Worm (Caenorhabditis elegans) whole organism, L3 larva: ENCODE measurements around the gene abts-4.

ENCODE experiments used
- R02D3.7 ChIP-seq: fragments of 150-350 bp; optimal IDR thresholded peaks from 2 replicates; lab custom pipeline; 2014; ENCODE audit warnings: missing biosample characterization, missing genetic modification characterization
- ZK546.5 ChIP-seq: sonication (generic microtip); optimal IDR thresholded peaks from 2 replicates; lab custom pipeline; 2017; ENCODE audit warnings: missing biosample characterization, missing genetic modification characterization
- aly-2 ChIP-seq: fragments of 150-350 bp; optimal IDR thresholded peaks from 2 replicates; lab custom pipeline; 2014; ENCODE audit warnings: missing biosample characterization, missing genetic modification characterization
- ama-1 ChIP-seq: fragments of 150-350 bp; optimal IDR thresholded peaks from 2 replicates; lab custom pipeline; 2018
- ceh-16 ChIP-seq: sonication (generic microtip); optimal IDR thresholded peaks from 2 replicates; lab custom pipeline; 2017; ENCODE audit warnings: missing biosample characterization, missing genetic modification characterization
- ceh-28 ChIP-seq: fragments of 150-350 bp; optimal IDR thresholded peaks from 2 replicates; lab custom pipeline; 2014; ENCODE audit warnings: missing biosample characterization, missing genetic modification reagents, missing genetic modification characterization
- ceh-82 ChIP-seq: fragments of 150-350 bp; optimal IDR thresholded peaks from 2 replicates; lab custom pipeline; 2014; ENCODE audit warnings: missing biosample characterization, missing genetic modification characterization
- ceh-9 ChIP-seq: sonication (generic microtip); optimal IDR thresholded peaks from 2 replicates; lab custom pipeline; 2018; ENCODE audit warnings: missing biosample characterization, missing genetic modification characterization
- daf-12 ChIP-seq: fragments of 150-350 bp; optimal IDR thresholded peaks from 2 replicates; lab custom pipeline; 2014; ENCODE audit warnings: missing biosample characterization, missing genetic modification reagents, missing genetic modification characterization
- egl-27 ChIP-seq: sonication (generic microtip); optimal IDR thresholded peaks from 4 replicates; lab custom pipeline; 2017; ENCODE audit warnings: missing biosample characterization, missing genetic modification reagents, missing genetic modification characterization
- egl-5 ChIP-seq: fragments of 150-350 bp; optimal IDR thresholded peaks from 2 replicates; lab custom pipeline; 2017; ENCODE audit warnings: missing biosample characterization, missing genetic modification reagents, missing genetic modification characterization, inconsistent platforms
- elt-1 ChIP-seq: fragments of 150-350 bp; optimal IDR thresholded peaks from 2 replicates; lab custom pipeline; 2014; ENCODE audit warnings: missing biosample characterization, missing genetic modification characterization
- elt-2 ChIP-seq: sonication (generic microtip); optimal IDR thresholded peaks from 2 replicates; lab custom pipeline; 2016; ENCODE audit warnings: missing genetic modification reagents, mild to moderate bottlenecking, missing genetic modification characterization, missing compliant biosample characterization
- elt-3 ChIP-seq, 3 experiments: fragments of 150-350 bp in 1 of 3; sonication (generic microtip) in 2 of 3; optimal IDR thresholded peaks; 2 replicates in 2 of 3; 4 replicates in 1 of 3; lab custom pipeline; 2014 to 2017; ENCODE audit warnings: missing biosample characterization in 3 of 3, missing genetic modification characterization in 3 of 3
- eor-1 ChIP-seq, 2 experiments: fragments of 150-350 bp; optimal IDR thresholded peaks; 2 replicates each; lab custom pipeline; 2014 to 2018; ENCODE audit warnings: missing biosample characterization in 2 of 2, missing genetic modification characterization in 2 of 2
- fkh-10 ChIP-seq: sonication (generic microtip); optimal IDR thresholded peaks from 2 replicates; lab custom pipeline; 2017; ENCODE audit warnings: missing biosample characterization, missing genetic modification reagents, missing genetic modification characterization
- fkh-2 ChIP-seq: fragments of 150-350 bp; optimal IDR thresholded peaks from 2 replicates; lab custom pipeline; 2014; ENCODE audit warnings: missing biosample characterization, missing genetic modification reagents, missing genetic modification characterization
- fos-1 ChIP-seq: fragments of 150-350 bp; optimal IDR thresholded peaks from 2 replicates; lab custom pipeline; 2014; ENCODE audit warnings: missing biosample characterization, missing genetic modification characterization
- hmg-11 ChIP-seq: sonication (generic microtip); optimal IDR thresholded peaks from 2 replicates; lab custom pipeline; 2016; ENCODE audit warnings: missing genetic modification characterization, missing compliant biosample characterization
- jun-1 ChIP-seq: fragments of 150-350 bp; optimal IDR thresholded peaks from 2 replicates; lab custom pipeline; 2014; ENCODE audit warnings: missing biosample characterization, missing genetic modification reagents, missing genetic modification characterization
- lin-15B ChIP-seq: fragments of 150-350 bp; optimal IDR thresholded peaks from 2 replicates; lab custom pipeline; 2014; ENCODE audit warnings: missing biosample characterization, missing genetic modification characterization
- lin-39 ChIP-seq: fragments of 150-350 bp; optimal IDR thresholded peaks from 2 replicates; lab custom pipeline; 2018; ENCODE audit warnings: missing biosample characterization, missing genetic modification reagents, missing genetic modification characterization
- lsy-12 ChIP-seq: sonication (generic microtip); optimal IDR thresholded peaks from 2 replicates; lab custom pipeline; 2016; ENCODE audit warnings: mild to moderate bottlenecking, missing genetic modification characterization, missing compliant biosample characterization
- mdl-1 ChIP-seq: fragments of 150-350 bp; optimal IDR thresholded peaks from 2 replicates; lab custom pipeline; 2014; ENCODE audit warnings: missing biosample characterization, missing genetic modification characterization
- mml-1 ChIP-seq: fragments of 150-350 bp; sonication (generic microtip); optimal IDR thresholded peaks from 3 replicates; lab custom pipeline; 2014; ENCODE audit warnings: missing biosample characterization, missing genetic modification characterization
- nfya-1 ChIP-seq: sonication (generic microtip); optimal IDR thresholded peaks from 2 replicates; lab custom pipeline; 2017; ENCODE audit warnings: missing genetic modification characterization, mild to moderate bottlenecking, missing compliant biosample characterization, antibody characterized with exemption, moderate library complexity; ENCODE audit not compliant: insufficient read depth
- nhr-11 ChIP-seq: fragments of 150-350 bp; optimal IDR thresholded peaks from 2 replicates; lab custom pipeline; 2014; ENCODE audit warnings: missing biosample characterization, missing genetic modification characterization
- nhr-12 ChIP-seq: fragments of 150-350 bp; optimal IDR thresholded peaks from 2 replicates; lab custom pipeline; 2014; ENCODE audit warnings: missing biosample characterization, missing genetic modification characterization
- nhr-23 ChIP-seq: fragments of 150-350 bp; optimal IDR thresholded peaks from 2 replicates; lab custom pipeline; 2014; ENCODE audit warnings: missing biosample characterization, missing genetic modification reagents, missing genetic modification characterization
- nhr-237 ChIP-seq: fragments of 150-350 bp; optimal IDR thresholded peaks from 2 replicates; lab custom pipeline; 2014; ENCODE audit warnings: missing biosample characterization, missing genetic modification characterization
- nhr-25 ChIP-seq: sonication (generic microtip); optimal IDR thresholded peaks from 2 replicates; lab custom pipeline; 2017; ENCODE audit warnings: missing biosample characterization, missing genetic modification characterization
- nhr-28 ChIP-seq: fragments of 150-350 bp; optimal IDR thresholded peaks from 2 replicates; lab custom pipeline; 2014; ENCODE audit warnings: missing biosample characterization, missing genetic modification characterization
- nhr-43 ChIP-seq: sonication (generic microtip); optimal IDR thresholded peaks from 2 replicates; lab custom pipeline; 2016; ENCODE audit warnings: mild to moderate bottlenecking, missing genetic modification characterization, missing compliant biosample characterization; ENCODE audit not compliant: poor library complexity, severe bottlenecking
- nhr-67 ChIP-seq: fragments of 150-350 bp; optimal IDR thresholded peaks from 2 replicates; lab custom pipeline; 2014; ENCODE audit warnings: missing biosample characterization, missing genetic modification characterization
- nhr-76 ChIP-seq: fragments of 150-350 bp; sonication (generic microtip); optimal IDR thresholded peaks from 5 replicates; lab custom pipeline; 2014; ENCODE audit warnings: missing biosample characterization, missing genetic modification characterization
- nhr-77 ChIP-seq: fragments of 150-350 bp; optimal IDR thresholded peaks from 2 replicates; lab custom pipeline; 2014; ENCODE audit warnings: missing biosample characterization, missing genetic modification characterization
- pha-4 ChIP-seq: fragments of 150-350 bp; optimal IDR thresholded peaks from 2 replicates; lab custom pipeline; 2014; ENCODE audit warnings: missing biosample characterization, missing genetic modification reagents, missing genetic modification characterization
- pqm-1 ChIP-seq: fragments of 150-350 bp; optimal IDR thresholded peaks from 2 replicates; lab custom pipeline; 2017; ENCODE audit warnings: missing biosample characterization, missing genetic modification characterization, inconsistent platforms
- sea-2 ChIP-seq: fragments of 150-350 bp; sonication (generic microtip); optimal IDR thresholded peaks from 4 replicates; lab custom pipeline; 2014; ENCODE audit warnings: missing biosample characterization, missing genetic modification reagents, missing genetic modification characterization
- skn-1 ChIP-seq: fragments of 150-350 bp; optimal IDR thresholded peaks from 2 replicates; lab custom pipeline; 2014; ENCODE audit warnings: missing biosample characterization, missing genetic modification characterization
- snpc-4 ChIP-seq: fragments of 150-350 bp; optimal IDR thresholded peaks from 2 replicates; lab custom pipeline; 2014; ENCODE audit warnings: missing biosample characterization, missing genetic modification characterization
- tbx-2 ChIP-seq: sonication (generic microtip); optimal IDR thresholded peaks from 2 replicates; lab custom pipeline; 2016; ENCODE audit warnings: mild to moderate bottlenecking, missing genetic modification characterization, missing compliant biosample characterization
- unc-39 ChIP-seq: sonication (generic microtip); optimal IDR thresholded peaks from 4 replicates; lab custom pipeline; 2017; ENCODE audit warnings: missing biosample characterization, missing genetic modification characterization
- unc-62 ChIP-seq: fragments of 150-350 bp; sonication (generic microtip); optimal IDR thresholded peaks from 4 replicates; lab custom pipeline; 2014; ENCODE audit warnings: missing biosample characterization, missing genetic modification reagents, missing genetic modification characterization
- zag-1 ChIP-seq: fragments of 150-350 bp; optimal IDR thresholded peaks from 2 replicates; lab custom pipeline; 2014; ENCODE audit warnings: missing biosample characterization, missing genetic modification characterization
- ztf-11 ChIP-seq: fragments of 150-350 bp; optimal IDR thresholded peaks from 2 replicates; lab custom pipeline; 2014; ENCODE audit warnings: missing biosample characterization, missing genetic modification characterization
- ztf-4 ChIP-seq: fragments of 150-350 bp; optimal IDR thresholded peaks from 2 replicates; lab custom pipeline; 2014; ENCODE audit warnings: missing biosample characterization, missing genetic modification characterization

Gene abts-4

ce11 chrX:6736358-6736991, 25.1 kb downstream of the abts-4 start:
- TF ChIP-seq mml-1: peak; percentile 50
- no peak for TF ChIP-seq egl-5 (tag; lab: Kevin White, UChicago)
- no peak for TF ChIP-seq snpc-4
- TF ChIP-seq eor-1 (tag; optimal IDR thresholded peaks at IDR 0.05; lab: Kevin White, UChicago): no peak
- peak; percentile 28 for TF ChIP-seq pha-4
- TF ChIP-seq jun-1 (tag; lab: Kevin White, UChicago): peak; percentile 18
- no peak for TF ChIP-seq ceh-82 (tag; lab: Kevin White, UChicago)
- no peak for TF ChIP-seq nhr-12 (tag; lab: Kevin White, UChicago)
- peak; percentile 59 for TF ChIP-seq unc-62 (GFP tag; lab: Kevin White, UChicago)
- no peak for TF ChIP-seq nhr-76 (tag; lab: Kevin White, UChicago)
- peak; percentile 26 for TF ChIP-seq elt-1
- TF ChIP-seq nhr-28 (tag; lab: Kevin White, UChicago): no peak
- TF ChIP-seq elt-3 (tag; optimal IDR thresholded peaks at IDR 0.05; lab: Kevin White, UChicago): peak; percentile 84 to 98 (median 86)
- peak; percentile 61 for TF ChIP-seq nhr-11 (tag; lab: Kevin White, UChicago)
- TF ChIP-seq ama-1: no peak
- no peak for TF ChIP-seq zag-1
- TF ChIP-seq ZK546.5 (tag; lab: Kevin White, UChicago): no peak
- TF ChIP-seq sea-2 (GFP tag; lab: Kevin White, UChicago): no peak
- TF ChIP-seq hmg-11 (tag; lab: Kevin White, UChicago): no peak
- no peak for TF ChIP-seq nhr-67 (tag; lab: Kevin White, UChicago)
- TF ChIP-seq lin-39 (tag; lab: Kevin White, UChicago): no peak
- TF ChIP-seq fkh-10 (GFP tag; lab: Kevin White, UChicago): peak; percentile 90
- TF ChIP-seq aly-2: no peak
- no peak for TF ChIP-seq ceh-28 (tag; lab: Kevin White, UChicago)
- no peak for TF ChIP-seq ztf-4
- peak; percentile 63 for TF ChIP-seq egl-27 (tag; lab: Kevin White, UChicago)
- TF ChIP-seq R02D3.7 (tag; lab: Kevin White, UChicago): no peak
- TF ChIP-seq mdl-1 (tag; lab: Kevin White, UChicago): peak; percentile 92
- TF ChIP-seq ceh-16: no peak
- peak; percentile 28 for TF ChIP-seq nfya-1
- TF ChIP-seq nhr-77 (tag; lab: Kevin White, UChicago): no peak
- peak; percentile 97 for TF ChIP-seq nhr-25 (tag; lab: Kevin White, UChicago)
- no peak for TF ChIP-seq lsy-12 (tag; lab: Kevin White, UChicago)
- TF ChIP-seq fkh-2: no peak
- peak; percentile 62 for TF ChIP-seq tbx-2 (tag; lab: Kevin White, UChicago)
- no peak for TF ChIP-seq daf-12 (tag; lab: Kevin White, UChicago)
- no peak for TF ChIP-seq unc-39 (tag; lab: Kevin White, UChicago)
- peak; percentile 46 for TF ChIP-seq pqm-1
- no peak for TF ChIP-seq ztf-11 (tag; lab: Kevin White, UChicago)
- no peak for TF ChIP-seq fos-1 (tag; lab: Kevin White, UChicago)
- TF ChIP-seq nhr-23: peak; percentile 74
- TF ChIP-seq skn-1 (tag; lab: Kevin White, UChicago): peak; percentile 16
- TF ChIP-seq ceh-9 (tag; lab: Kevin White, UChicago): no peak
- peak; percentile 94 for TF ChIP-seq elt-2 (tag; lab: Kevin White, UChicago)
- TF ChIP-seq nhr-43 (tag; lab: Kevin White, UChicago): peak; percentile 95
- no peak for TF ChIP-seq nhr-237 (tag; lab: Kevin White, UChicago)
- TF ChIP-seq lin-15B (tag; lab: Kevin White, UChicago): no peak
